Worm (Caenorhabditis elegans): ENCODE measurements around the gene cyp-13A12.

The cyp-13A12 gene

ce11 chrIII:13015754-13016317 is 8.5 kb upstream of the cyp-13A12 start (continued):
- TF ChIP-seq ztf-22 (GFP tag; optimal IDR thresholded peaks at IDR 0.05) (no peak), madf-3 (GFP tag; IDR thresholded peaks at IDR 0.05) (no peak), tbx-9 (tag; optimal IDR thresholded peaks at IDR 0.05; ENCODE audit: borderline replicate concordance) (no peak)

- TF ChIP-seq let-607 (tag; optimal IDR thresholded peaks at IDR 0.05) (no peak), lsy-27 (tag; optimal IDR thresholded peaks at IDR 0.05; ENCODE audit: borderline replicate concordance, insufficient read depth) (no peak), ztf-26 (tag; optimal IDR thresholded peaks at IDR 0.05) (no peak), him-1 (tag; optimal IDR thresholded peaks at IDR 0.05) (no peak), Y56A3A.18 (GFP tag; IDR thresholded peaks at IDR 0.05) (no peak), B0019.2 (GFP tag; conservative IDR thresholded peaks at IDR 0.05) (no peak), nfyb-1 (GFP tag; IDR thresholded peaks at IDR 0.05) (no peak), ceh-100 (GFP tag; IDR thresholded peaks at IDR 0.05) (no peak), madf-8 (GFP tag; conservative IDR thresholded peaks at IDR 0.05) (no peak), die-1 (tag; optimal IDR thresholded peaks at IDR 0.05) (no peak), nhr-179 (tag; optimal IDR thresholded peaks at IDR 0.05) (no peak), K12H6.12 (tag; optimal IDR thresholded peaks at IDR 0.05) (no peak), zim-3 (tag; optimal IDR thresholded peaks at IDR 0.05) (no peak), B0261.1 (tag; optimal IDR thresholded peaks at IDR 0.05) (no peak)
These were observed 5.7 kb upstream of the cyp-13A12 start, which contains the start of gene col-98 for ce11 chrIII:13018619-13019018. Gene col-98, plus strand, starts transcription at chrIII:13019008.

DNA sequence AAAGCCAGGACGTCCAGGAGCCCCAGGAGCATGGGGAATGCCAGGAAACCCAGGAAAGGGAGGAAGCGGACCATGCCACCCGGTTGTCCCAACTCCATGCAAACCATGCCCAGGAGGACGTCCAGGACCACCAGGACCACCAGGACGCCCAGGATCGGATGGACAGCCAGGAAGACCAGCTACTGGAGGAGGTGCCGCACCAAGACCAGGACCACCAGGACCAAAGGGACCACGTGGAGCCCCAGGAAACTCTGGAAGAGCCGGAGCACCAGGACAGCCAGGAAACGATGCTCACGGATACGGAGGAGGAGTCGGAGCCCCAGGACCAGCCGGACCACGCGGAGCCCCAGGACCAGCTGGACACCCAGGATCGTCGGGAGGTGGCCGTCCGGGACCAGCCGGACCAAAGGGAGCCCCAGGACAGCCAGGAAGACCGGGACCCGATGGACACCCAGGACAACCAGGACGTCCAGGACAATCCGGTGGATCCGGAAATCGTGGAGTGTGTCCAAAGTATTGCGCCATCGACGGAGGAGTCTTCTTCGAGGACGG is 4.7 kb upstream of the cyp-13A12 start:
- TF ChIP-seq egrh-3 (GFP tag; IDR thresholded peaks at IDR 0.05) (peak; percentile 95), nfya-1 (tag; optimal IDR thresholded peaks at IDR 0.05; ENCODE audit: borderline replicate concordance, insufficient read depth) (no peak), hsf-1 (GFP tag; IDR thresholded peaks at IDR 0.05) (0 out of 2 replicates have a peak, but pooled peaks have one; percentile 36), snpc-1.1 (tag; optimal IDR thresholded peaks at IDR 0.05; ENCODE audit: insufficient read depth) (no peak), egl-18 (GFP tag; IDR thresholded peaks at IDR 0.05) (no peak), Y79H2A.3 (GFP tag; conservative IDR thresholded peaks at IDR 0.05) (no peak), nfyb-1 (GFP tag; IDR thresholded peaks at IDR 0.05) (no peak), zfh-2 (GFP tag; conservative IDR thresholded peaks at IDR 0.05) (peak; percentile 95), F23B12.7 (tag; optimal IDR thresholded peaks at IDR 0.05; ENCODE audit: insufficient read depth) (no peak), somi-1 (GFP tag; optimal IDR thresholded peaks at IDR 0.05) (no peak), dox-1 (GFP tag; IDR thresholded peaks at IDR 0.05) (peak; percentile 52; the same call in 1 of the 2 replicates)

DNA sequence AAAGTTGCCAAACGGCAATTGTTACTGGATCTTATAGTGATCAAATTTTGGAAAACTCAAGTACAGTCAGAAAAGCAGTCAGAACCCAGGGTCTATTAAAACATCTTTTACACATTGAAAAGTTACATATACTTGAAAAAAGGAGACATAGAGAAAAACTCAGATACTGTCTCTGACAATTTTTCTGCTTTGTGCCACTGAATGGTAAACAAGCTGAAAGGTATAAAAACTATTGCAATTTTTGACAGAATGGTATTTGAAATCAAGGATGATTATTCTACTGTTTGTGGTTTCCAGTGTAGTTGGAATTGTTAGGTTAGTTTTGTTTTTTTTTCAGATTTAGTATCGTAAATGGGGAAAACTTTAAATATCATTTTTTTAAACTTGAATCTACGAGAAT is 3.6 kb upstream of the cyp-13A12 start, which contains the start of gene cyp-13A11:
cyp-13A11 (plus strand) TSS at position 266 of the 400 bp plus-strand sequence.
- TF ChIP-seq F33H1.4 (GFP tag; IDR thresholded peaks at IDR 0.05) (no peak), dox-1 (GFP tag; IDR thresholded peaks at IDR 0.05) (no peak), rec-8 (tag; optimal IDR thresholded peaks at IDR 0.05) (no peak), hmg-20 (GFP tag; IDR thresholded peaks at IDR 0.05) (no peak), mxl-1 (tag; optimal IDR thresholded peaks at IDR 0.05) (no peak), efl-1 (GFP tag; optimal IDR thresholded peaks at IDR 0.05) (no peak), attf-6 (GFP tag; IDR thresholded peaks at IDR 0.05) (no peak), lag-1 (GFP tag; IDR thresholded peaks at IDR 0.05) (no peak), ztf-22 (GFP tag; optimal IDR thresholded peaks at IDR 0.05) (no peak), egrh-3 (GFP tag; IDR thresholded peaks at IDR 0.05) (no peak), hsf-1 (GFP tag; IDR thresholded peaks at IDR 0.05) (no peak), ceh-40 (GFP tag; IDR thresholded peaks at IDR 0.05) (no peak), snpc-3.4 (tag; optimal IDR thresholded peaks at IDR 0.05) (no peak), sptf-2 (GFP tag; optimal IDR thresholded peaks at IDR 0.05) (no peak), tlf-1 (GFP tag; optimal IDR thresholded peaks at IDR 0.05) (no peak)
